Worm (Caenorhabditis elegans): ENCODE data around the gene Y69A2AR.12.
A peak's percentile ranks its signal among the peaks of the same experiment; 100 is the strongest.

Gene Y69A2AR.12

ce11 chrIV:2600841-2601240 lies 32.4 kb downstream of the Y69A2AR.12 start, which contains the start of gene epg-9:
epg-9 (plus strand) TSS chrIV:2601141.
- TF ChIP-seq pqm-1 (tag; optimal IDR thresholded peaks at IDR 0.05) (no peak), nhr-11 (tag; optimal IDR thresholded peaks at IDR 0.05) (no peak), syd-9 (tag; optimal IDR thresholded peaks at IDR 0.05) (no peak), ceh-2 (tag; optimal IDR thresholded peaks at IDR 0.05) (no peak), ahr-1 (tag; optimal IDR thresholded peaks at IDR 0.05) (no peak)

DNA sequence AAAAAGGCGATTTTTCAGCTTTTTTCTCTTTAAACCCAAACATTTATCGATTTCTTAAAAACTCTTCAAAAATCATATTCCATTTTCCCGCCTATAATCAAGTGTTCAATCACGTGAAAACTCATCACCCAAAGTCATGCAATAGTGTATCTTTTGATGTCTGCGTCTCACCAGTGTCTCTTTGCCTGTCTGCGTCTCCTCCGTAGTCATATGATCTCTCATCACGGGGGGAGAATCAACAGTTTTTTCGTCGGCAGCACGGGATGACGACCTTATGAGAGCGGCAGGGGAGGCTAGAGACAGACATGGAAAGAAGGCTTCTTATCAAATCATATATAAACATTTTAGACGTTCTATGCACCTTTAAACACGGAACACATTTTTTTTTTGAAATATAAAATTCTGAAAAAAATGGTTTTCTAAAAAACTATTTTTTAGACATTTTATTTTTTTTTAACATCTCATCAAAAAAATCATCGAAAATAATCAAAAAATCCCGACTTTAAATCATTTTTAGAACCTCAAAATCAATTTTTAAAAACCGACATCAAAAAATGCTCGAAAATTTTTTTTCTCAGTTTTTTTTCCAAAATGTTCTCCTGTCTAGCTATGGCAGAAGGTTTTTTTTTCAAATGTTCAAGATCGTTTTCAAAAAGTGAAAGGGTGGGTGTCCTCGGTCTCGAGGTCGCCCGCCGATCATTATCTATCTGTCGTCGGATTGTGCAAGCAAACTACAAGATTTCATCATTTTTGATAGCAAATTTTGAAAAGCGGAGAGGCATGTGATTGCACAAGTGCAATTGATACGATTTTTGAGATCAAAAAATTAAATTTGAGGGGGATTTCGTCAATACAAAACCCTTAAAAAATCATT lies 33.8 kb downstream of the Y69A2AR.12 start:
- no peak for TF ChIP-seq tbx-7 (tag; optimal IDR thresholded peaks at IDR 0.05)
- peak; percentile 23 for TF ChIP-seq ceh-2 (tag; optimal IDR thresholded peaks at IDR 0.05)
- TF ChIP-seq pqm-1 (tag; optimal IDR thresholded peaks at IDR 0.05) = peak; percentile 51
- no peak for TF ChIP-seq ceh-24 (tag; optimal IDR thresholded peaks at IDR 0.05)
- TF ChIP-seq odd-2 (tag; optimal IDR thresholded peaks at IDR 0.05) = no peak
- TF ChIP-seq nhr-11 (tag; optimal IDR thresholded peaks at IDR 0.05) = no peak
- no peak for TF ChIP-seq lim-6 (tag; optimal IDR thresholded peaks at IDR 0.05)
- TF ChIP-seq tbx-2 (tag; optimal IDR thresholded peaks at IDR 0.05) = peak; percentile 68
- no peak for TF ChIP-seq rnt-1 (tag; optimal IDR thresholded peaks at IDR 0.05)
- TF ChIP-seq C38D4.7 (GFP tag; optimal IDR thresholded peaks at IDR 0.05) = no peak
- peak; percentile 57 for TF ChIP-seq ref-2 (tag; optimal IDR thresholded peaks at IDR 0.05)
- TF ChIP-seq fkh-10 (GFP tag; optimal IDR thresholded peaks at IDR 0.05) = no peak
- no peak for TF ChIP-seq ceh-14 (tag; optimal IDR thresholded peaks at IDR 0.05)
- no peak for TF ChIP-seq hlh-8 (tag; optimal IDR thresholded peaks at IDR 0.05)
- no peak for TF ChIP-seq pat-9 (tag; optimal IDR thresholded peaks at IDR 0.05)
- TF ChIP-seq K09A11.1 (tag; optimal IDR thresholded peaks at IDR 0.05; ENCODE audit: insufficient read depth) = peak; percentile 32
- no peak for TF ChIP-seq eyg-1 (tag; optimal IDR thresholded peaks at IDR 0.05)
- TF ChIP-seq unc-3 (GFP tag; conservative IDR thresholded peaks at IDR 0.05) = no peak
- TF ChIP-seq unc-3 (tag; optimal IDR thresholded peaks at IDR 0.05) = no peak
- no peak for TF ChIP-seq syd-9 (tag; optimal IDR thresholded peaks at IDR 0.05)
- TF ChIP-seq unc-55 (GFP tag; optimal IDR thresholded peaks at IDR 0.05) = peak; percentile 95
- peak; percentile 43 for TF ChIP-seq ets-4 (tag; optimal IDR thresholded peaks at IDR 0.05)
- no peak for TF ChIP-seq ttx-3 (tag; optimal IDR thresholded peaks at IDR 0.05)
- TF ChIP-seq T23F11.4 (GFP tag; optimal IDR thresholded peaks at IDR 0.05) = no peak
- TF ChIP-seq nfya-1 (tag; optimal IDR thresholded peaks at IDR 0.05) = peak; percentile 81
- no peak for TF ChIP-seq ama-1 (optimal IDR thresholded peaks at IDR 0.05)
- no peak for TF ChIP-seq unc-86 (tag; optimal IDR thresholded peaks at IDR 0.05)
- peak; percentile 69 for TF ChIP-seq elt-2 (tag; optimal IDR thresholded peaks at IDR 0.05)
- TF ChIP-seq hlh-6 (tag; optimal IDR thresholded peaks at IDR 0.05) = no peak
- TF ChIP-seq pax-1 (tag; optimal IDR thresholded peaks at IDR 0.05) = peak; percentile 65
- TF ChIP-seq K02D7.2 (tag; optimal IDR thresholded peaks at IDR 0.05) = no peak
- TF ChIP-seq ztf-16 (tag; optimal IDR thresholded peaks at IDR 0.05) = no peak
- peak; percentile 31 for TF ChIP-seq sdc-2 (tag; optimal IDR thresholded peaks at IDR 0.05)
- no peak for TF ChIP-seq fax-1 (tag; optimal IDR thresholded peaks at IDR 0.05)
- no peak for TF ChIP-seq ceh-48 (tag; optimal IDR thresholded peaks at IDR 0.05)
- TF ChIP-seq pha-4 (tag; optimal IDR thresholded peaks at IDR 0.05) = no peak
- no peak for TF ChIP-seq sox-2 (GFP tag; IDR thresholded peaks at IDR 0.05)
- TF ChIP-seq pag-3 (tag; optimal IDR thresholded peaks at IDR 0.05; ENCODE audit: borderline replicate concordance) = no peak
- no peak for TF ChIP-seq Y22D7AL.16 (tag; optimal IDR thresholded peaks at IDR 0.05)
- no peak for TF ChIP-seq npax-4 (tag; optimal IDR thresholded peaks at IDR 0.05)
- TF ChIP-seq F13H6.1 (tag; optimal IDR thresholded peaks at IDR 0.05) = peak; percentile 41
- no peak for TF ChIP-seq hlh-15 (tag; optimal IDR thresholded peaks at IDR 0.05)
- no peak for TF ChIP-seq ceh-22 (tag; optimal IDR thresholded peaks at IDR 0.05)
- TF ChIP-seq che-1 (tag; optimal IDR thresholded peaks at IDR 0.05) = no peak
- TF ChIP-seq mec-3 (tag; optimal IDR thresholded peaks at IDR 0.05; ENCODE audit: borderline replicate concordance) = no peak
- TF ChIP-seq pha-2 (tag; optimal IDR thresholded peaks at IDR 0.05) = peak; percentile 17
- TF ChIP-seq hlh-13 (GFP tag; optimal IDR thresholded peaks at IDR 0.05) = no peak
- no peak for TF ChIP-seq ceh-19 (GFP tag; optimal IDR thresholded peaks at IDR 0.05)

Measured in whole organism, late embryonic.